Worm (Caenorhabditis elegans): ENCODE data around the gene fbxb-33.

- TF ChIP-seq nhr-77 (tag; optimal IDR thresholded peaks at IDR 0.05) (no peak), nhr-10 (tag; optimal IDR thresholded peaks at IDR 0.05) (no peak), lsy-2 (tag; optimal IDR thresholded peaks at IDR 0.05) (no peak), peb-1 (tag; optimal IDR thresholded peaks at IDR 0.05) (no peak), ztf-11 (tag; optimal IDR thresholded peaks at IDR 0.05) (no peak), unc-62 (GFP tag; optimal IDR thresholded peaks at IDR 0.05) (no peak), dmd-4 (tag; optimal IDR thresholded peaks at IDR 0.05) (no peak), lin-39 (tag; optimal IDR thresholded peaks at IDR 0.05) (no peak), skn-1 (tag; optimal IDR thresholded peaks at IDR 0.05) (no peak), nhr-11 (tag; optimal IDR thresholded peaks at IDR 0.05) (no peak), sem-4 (tag; optimal IDR thresholded peaks at IDR 0.05) (no peak), egl-27 (tag; optimal IDR thresholded peaks at IDR 0.05) (no peak), snpc-4 (tag; optimal IDR thresholded peaks at IDR 0.05) (no peak), crh-2 (tag; optimal IDR thresholded peaks at IDR 0.05) (no peak)
These were observed 16.6 kb downstream of the fbxb-33 start, which contains the start of gene F19B10.6 for ce11 chrII:3663796-3664195.
